Fruit fly (Drosophila melanogaster) whole organism, embryonic: ENCODE results near the gene CG11699.

Experiments
- Ada2b ChIP-seq: fragments of 200-800 bp; sonication (Bioruptor generic); IDR thresholded peaks from 2 replicates; pipeline ENCODE4 v1.3.6; 2022; ENCODE audit warnings: missing biosample characterization, missing genetic modification characterization
- Awh ChIP-seq: fragments of 200-800 bp; sonication (Bioruptor generic); IDR thresholded peaks from 2 replicates; pipeline ENCODE4, ENCODE4 v1.3.6; 2022; ENCODE audit warnings: missing biosample characterization, missing genetic modification characterization
- Bgb ChIP-seq: fragments of 200-800 bp; sonication (Bioruptor generic); IDR thresholded peaks from 2 replicates; pipeline ENCODE4 v1.3.6; 2022; ENCODE audit warnings: missing biosample characterization, missing genetic modification characterization; ENCODE audit not compliant: partially characterized antibody
- CG10462 ChIP-seq: fragments of 200-800 bp; sonication (Bioruptor generic); optimal IDR thresholded peaks from 2 replicates; lab custom pipeline; 2016; ENCODE audit warnings: missing biosample characterization, missing genetic modification characterization
- CG10979 ChIP-seq: fragments of 200-800 bp; sonication (Bioruptor generic); optimal IDR thresholded peaks from 2 replicates; lab custom pipeline; 2018; ENCODE audit warnings: missing biosample characterization, mild to moderate bottlenecking, missing genetic modification characterization, moderate library complexity
- CG11398 ChIP-seq: fragments of 200-800 bp; sonication (Bioruptor generic); optimal IDR thresholded peaks from 2 replicates; lab custom pipeline; 2016; ENCODE audit warnings: missing biosample characterization, missing genetic modification characterization
- CG11456 ChIP-seq: fragments of 200-800 bp; sonication (Bioruptor generic); IDR thresholded peaks from 3 replicates; pipeline ENCODE4 v1.3.6; 2022; ENCODE audit warnings: missing biosample characterization, missing genetic modification characterization
- CG11560 ChIP-seq: fragments of 200-800 bp; sonication (Bioruptor generic); IDR thresholded peaks from 3 replicates; pipeline ENCODE4 v1.3.6; 2022; ENCODE audit warnings: missing biosample characterization, missing genetic modification characterization
- CG12104 ChIP-seq: fragments of 200-800 bp; sonication (Bioruptor generic); optimal IDR thresholded peaks from 3 replicates; lab custom pipeline; 2016; ENCODE audit warnings: missing biosample characterization, missing genetic modification characterization
- CG12236 ChIP-seq: fragments of 200-800 bp; sonication (Bioruptor generic); optimal IDR thresholded peaks from 2 replicates; lab custom pipeline; 2016; ENCODE audit warnings: missing biosample characterization, missing genetic modification characterization
- CG13424 ChIP-seq: fragments of 200-800 bp; sonication (Bioruptor generic); optimal IDR thresholded peaks from 2 replicates; lab custom pipeline; 2019; ENCODE audit warnings: missing biosample characterization, mild to moderate bottlenecking, missing genetic modification characterization, moderate library complexity
- CG15073 ChIP-seq: fragments of 200-800 bp; sonication (Bioruptor generic); optimal IDR thresholded peaks from 2 replicates; lab custom pipeline; 2016; ENCODE audit warnings: missing biosample characterization, missing genetic modification characterization
- CG2120 ChIP-seq: fragments of 200-800 bp; sonication (Bioruptor generic); optimal IDR thresholded peaks from 3 replicates; lab custom pipeline; 2016; ENCODE audit warnings: missing biosample characterization, missing genetic modification characterization
- CG2712 ChIP-seq: fragments of 200-800 bp; optimal IDR thresholded peaks from 3 replicates; lab custom pipeline; 2019; ENCODE audit warnings: missing biosample characterization, mild to moderate bottlenecking, missing genetic modification characterization, moderate library complexity
- CG31388 ChIP-seq: fragments of 200-800 bp; sonication (Bioruptor generic); optimal IDR thresholded peaks from 2 replicates; lab custom pipeline; 2016; ENCODE audit warnings: missing biosample characterization, missing genetic modification characterization
- CG31441 ChIP-seq: fragments of 200-800 bp; sonication (Bioruptor generic); IDR thresholded peaks from 2 replicates; pipeline ENCODE4 v1.3.6; 2022; ENCODE audit warnings: missing biosample characterization, missing genetic modification characterization
- CG3407 ChIP-seq: fragments of 200-800 bp; sonication (Bioruptor generic); optimal IDR thresholded peaks from 2 replicates; lab custom pipeline; 2018; ENCODE audit warnings: missing biosample characterization, mild to moderate bottlenecking, missing genetic modification characterization
- CG4617 ChIP-seq: fragments of 200-800 bp; sonication (Bioruptor generic); optimal IDR thresholded peaks from 3 replicates; lab custom pipeline; 2016; ENCODE audit warnings: missing biosample characterization, missing genetic modification characterization, borderline replicate concordance
- CG4820 ChIP-seq: fragments of 200-800 bp; sonication (Bioruptor generic); optimal IDR thresholded peaks from 3 replicates; lab custom pipeline; 2016; ENCODE audit warnings: missing biosample characterization, missing genetic modification characterization
- CG8944 ChIP-seq: fragments of 200-800 bp; sonication (Bioruptor generic); optimal IDR thresholded peaks from 3 replicates; lab custom pipeline; 2016; ENCODE audit warnings: missing biosample characterization, missing genetic modification characterization
- Chrac-16 ChIP-seq: fragments of 200-800 bp; sonication (Bioruptor generic); optimal IDR thresholded peaks from 3 replicates; lab custom pipeline; 2016; ENCODE audit warnings: missing biosample characterization, missing genetic modification characterization
- CkIIα-i1 ChIP-seq: fragments of 200-800 bp; sonication (Bioruptor generic); IDR thresholded peaks from 2 replicates; pipeline ENCODE4 v1.3.6; 2022; ENCODE audit warnings: missing biosample characterization, missing genetic modification characterization
- D19A ChIP-seq: fragments of 200-800 bp; optimal IDR thresholded peaks from 3 replicates; lab custom pipeline; 2019; ENCODE audit warnings: missing biosample characterization, mild to moderate bottlenecking, missing genetic modification characterization, moderate library complexity
- Meics ChIP-seq: fragments of 200-800 bp; sonication (Bioruptor generic); optimal IDR thresholded peaks from 2 replicates; lab custom pipeline; 2017; ENCODE audit warnings: missing biosample characterization, mild to moderate bottlenecking, missing genetic modification characterization
- Nf-YA ChIP-seq: fragments of 200-800 bp; sonication (Bioruptor generic); IDR thresholded peaks from 2 replicates; pipeline ENCODE4 v1.3.6; 2022; ENCODE audit warnings: missing biosample characterization, missing genetic modification characterization
- Ravus ChIP-seq: fragments of 200-800 bp; sonication (Bioruptor generic); IDR thresholded peaks from 2 replicates; pipeline ENCODE4 v1.3.6; 2022; ENCODE audit warnings: missing biosample characterization, missing genetic modification characterization
- Rfx ChIP-seq: fragments of 200-800 bp; sonication (Bioruptor generic); IDR thresholded peaks from 2 replicates; pipeline ENCODE4 v1.3.6; 2022; ENCODE audit warnings: missing biosample characterization, missing genetic modification characterization
- Sox102F ChIP-seq: fragments of 200-800 bp; sonication (Bioruptor generic); optimal IDR thresholded peaks from 2 replicates; lab custom pipeline; 2018; ENCODE audit warnings: missing biosample characterization, mild to moderate bottlenecking, missing genetic modification characterization, moderate library complexity
- br ChIP-seq: fragments of >200 bp; optimal IDR thresholded peaks from 2 replicates; lab custom pipeline; 2017
- bsh ChIP-seq, 2 experiments: fragments of 200-800 bp; sonication (Bioruptor generic); optimal IDR thresholded peaks; 2 replicates each; lab custom pipeline; 2017 to 2018; ENCODE audit warnings: mild to moderate bottlenecking in 2 of 2, missing biosample characterization in 2 of 2, missing genetic modification characterization in 2 of 2, moderate library complexity in 1 of 2
- chm ChIP-seq: fragments of 200-800 bp; sonication (Bioruptor generic); IDR thresholded peaks from 2 replicates; pipeline ENCODE4 v1.3.6; 2022; ENCODE audit warnings: missing biosample characterization, missing genetic modification characterization
- ci ChIP-seq: fragments of 200-800 bp; sonication (Bioruptor generic); IDR thresholded peaks from 3 replicates; pipeline ENCODE4 v1.3.6; 2022; ENCODE audit warnings: missing biosample characterization, missing genetic modification characterization
- cwo ChIP-seq: fragments of 200-800 bp; sonication (Bioruptor generic); optimal IDR thresholded peaks from 3 replicates; lab custom pipeline; 2017; ENCODE audit warnings: missing biosample characterization, missing genetic modification characterization, mild to moderate bottlenecking, moderate library complexity, missing genetic modification reagents
- dati ChIP-seq: fragments of 200-800 bp; sonication (Bioruptor generic); IDR thresholded peaks from 2 replicates; pipeline ENCODE4 v1.3.6; 2022; ENCODE audit warnings: missing biosample characterization, missing genetic modification characterization
- fd96Cb ChIP-seq: fragments of 200-800 bp; sonication (Bioruptor generic); optimal IDR thresholded peaks from 2 replicates; lab custom pipeline; 2018; ENCODE audit warnings: missing biosample characterization, mild to moderate bottlenecking, missing genetic modification characterization, moderate library complexity
- gcm ChIP-seq: fragments of 200-800 bp; sonication (Bioruptor generic); optimal IDR thresholded peaks from 2 replicates; lab custom pipeline; 2019; ENCODE audit warnings: missing biosample characterization, mild to moderate bottlenecking, missing genetic modification characterization, moderate library complexity
- grau ChIP-seq: fragments of 200-800 bp; optimal IDR thresholded peaks from 3 replicates; lab custom pipeline; 2019; ENCODE audit warnings: missing biosample characterization, mild to moderate bottlenecking, missing genetic modification characterization, moderate library complexity
- h ChIP-seq: fragments of >200 bp; optimal IDR thresholded peaks from 2 replicates; lab custom pipeline; 2017
- jumu ChIP-seq: fragments of 200-800 bp; sonication (Bioruptor generic); optimal IDR thresholded peaks from 3 replicates; lab custom pipeline; 2016; ENCODE audit warnings: missing biosample characterization, missing genetic modification characterization
- lov ChIP-seq, 2 experiments: fragments of 200-800 bp in 1 of 2; fragments of >200 bp in 1 of 2; sonication (Bioruptor generic) in 1 of 2; IDR thresholded peaks in 1 of 2; optimal IDR thresholded peaks in 1 of 2; 2 replicates in 1 of 2; 3 replicates in 1 of 2; pipeline versions ENCODE4 v1.3.6 to Lab custom; 2017 to 2022; ENCODE audit warnings: missing biosample characterization in 1 of 2, missing genetic modification characterization in 1 of 2
- mam ChIP-seq: fragments of 200-800 bp; sonication (Bioruptor generic); optimal IDR thresholded peaks from 3 replicates; lab custom pipeline; 2016; ENCODE audit warnings: missing biosample characterization, missing genetic modification characterization
- mirr ChIP-seq: fragments of 200-800 bp; sonication (Bioruptor generic); optimal IDR thresholded peaks from 3 replicates; lab custom pipeline; 2018; ENCODE audit warnings: missing biosample characterization, mild to moderate bottlenecking, missing genetic modification characterization
- nerfin-1 ChIP-seq: fragments of 200-800 bp; sonication (Bioruptor generic); optimal IDR thresholded peaks from 3 replicates; lab custom pipeline; 2019; ENCODE audit warnings: missing biosample characterization, mild to moderate bottlenecking, missing genetic modification characterization, moderate library complexity
- nom ChIP-seq: fragments of 200-800 bp; sonication (Bioruptor generic); optimal IDR thresholded peaks from 2 replicates; lab custom pipeline; 2017; ENCODE audit warnings: missing biosample characterization, missing genetic modification characterization, mild to moderate bottlenecking, moderate library complexity, missing genetic modification reagents
- phol ChIP-seq: fragments of 200-800 bp; sonication (Bioruptor generic); optimal IDR thresholded peaks from 3 replicates; lab custom pipeline; 2018; ENCODE audit warnings: missing biosample characterization, mild to moderate bottlenecking, missing genetic modification characterization, moderate library complexity
- row ChIP-seq: fragments of 200-800 bp; sonication (Bioruptor generic); IDR thresholded peaks from 3 replicates; pipeline ENCODE4 v1.3.6; 2022; ENCODE audit warnings: missing biosample characterization, missing genetic modification characterization
- tgo ChIP-seq: fragments of 200-800 bp; sonication (Bioruptor generic); IDR thresholded peaks from 3 replicates; pipeline ENCODE4 v1.3.6; 2022; ENCODE audit warnings: missing biosample characterization, missing genetic modification characterization
- twi ChIP-seq: fragments of 200-800 bp; optimal IDR thresholded peaks from 2 replicates; lab custom pipeline; 2019; ENCODE audit warnings: missing biosample characterization, mild to moderate bottlenecking, missing genetic modification characterization, moderate library complexity
- vfl ChIP-seq: fragments of 200-800 bp; sonication (Bioruptor generic); optimal IDR thresholded peaks from 2 replicates; lab custom pipeline; 2016; ENCODE audit warnings: missing biosample characterization, missing genetic modification characterization
- vnd ChIP-seq: fragments of 200-800 bp; sonication (Bioruptor generic); IDR thresholded peaks from 3 replicates; pipeline ENCODE4 v1.3.6; 2022; ENCODE audit warnings: missing biosample characterization, missing genetic modification characterization; ENCODE audit not compliant: partially characterized antibody

Gene CG11699

dm6 chrX:11528026-11528702 lies 42.3 kb upstream of the CG11699 start (continued):
- TF ChIP-seq Rfx, result no peak
- TF ChIP-seq nom (GFP tag; lab: Kevin White, UChicago), result peak; percentile 62
- peak; percentile 12 for TF ChIP-seq CG15073 (GFP tag; lab: Kevin White, UChicago)
- peak; percentile 24 to 95 for TF ChIP-seq bsh (GFP tag; optimal IDR thresholded peaks at IDR 0.05; lab: Kevin White, UChicago)
- peak; percentile 82 for TF ChIP-seq grau
- TF ChIP-seq ci (GFP tag; lab: Robert Waterston, UW), result peak; percentile 94
- TF ChIP-seq CG2712 (tag; lab: Kevin White, UChicago), result peak; percentile 93
- no peak for TF ChIP-seq CG4617 (GFP tag; lab: Kevin White, UChicago)
- no peak for TF ChIP-seq h (lab: Kevin White, UChicago)
- TF ChIP-seq Chrac-16 (GFP tag; lab: Kevin White, UChicago), result peak; percentile 66
- peak; percentile 51; the same call in 1 of the 3 replicates for TF ChIP-seq CG11456
- TF ChIP-seq nerfin-1 (tag; lab: Kevin White, UChicago), result peak; percentile 82
- peak; percentile 1 for TF ChIP-seq mam
- peak; percentile 58 for TF ChIP-seq CG10462 (GFP tag; lab: Kevin White, UChicago)
- peak; percentile 89 for TF ChIP-seq phol
- TF ChIP-seq CG2120 (GFP tag; lab: Kevin White, UChicago), result peak; percentile 8
- no peak for TF ChIP-seq dati (GFP tag; lab: Robert Waterston, UW)
- peak; percentile 93 for TF ChIP-seq CG10979 (tag; lab: Kevin White, UChicago)
- peak; percentile 48; the same call in 1 of the 2 replicates for TF ChIP-seq Nf-YA
- TF ChIP-seq D19A (tag; lab: Kevin White, UChicago), result peak; percentile 85
- no peak for TF ChIP-seq Bgb (GFP tag; lab: Robert Waterston, UW)
- TF ChIP-seq gcm, result peak; percentile 87
- TF ChIP-seq Awh, result peak; percentile 82
- TF ChIP-seq jumu (GFP tag; lab: Kevin White, UChicago), result peak; percentile 21
- TF ChIP-seq CG11560 (tag; lab: Robert Waterston, UW), result peak; percentile 53; the same call in 1 of the 3 replicates
- no peak for TF ChIP-seq mirr (GFP tag; lab: Kevin White, UChicago)
- peak; percentile 82 for TF ChIP-seq CG13424
- TF ChIP-seq tgo, result peak; percentile 66
- peak; percentile 95 for TF ChIP-seq CG31441 (GFP tag; lab: Robert Waterston, UW)
- peak; percentile 62 for TF ChIP-seq CG3407
- peak; percentile 15 for TF ChIP-seq cwo (GFP tag; lab: Kevin White, UChicago)
- no peak for TF ChIP-seq vnd (GFP tag; lab: Robert Waterston, UW)
- peak; percentile 27 for TF ChIP-seq CG12104 (GFP tag; lab: Kevin White, UChicago)
- peak; percentile 63; the same call in 1 of the 2 replicates for TF ChIP-seq Ada2b (GFP tag; lab: Robert Waterston, UW)
- no peak for TF ChIP-seq lov (optimal IDR thresholded peaks at IDR 0.05; lab: Kevin White, UChicago)
- TF ChIP-seq lov (GFP tag; IDR thresholded peaks at IDR 0.05; lab: Robert Waterston, UW), result peak; percentile 89
- TF ChIP-seq CG11398, result no peak
- peak; percentile 42 for TF ChIP-seq CG31388 (GFP tag; lab: Kevin White, UChicago)
- TF ChIP-seq vfl (GFP tag; lab: Kevin White, UChicago), result no peak
- TF ChIP-seq br, result no peak
- peak; percentile 25 for TF ChIP-seq CG8944 (GFP tag; lab: Kevin White, UChicago)
- TF ChIP-seq twi (tag; lab: Kevin White, UChicago), result peak; percentile 85
- peak; percentile 21 for TF ChIP-seq Meics
- TF ChIP-seq row (GFP tag; lab: Robert Waterston, UW), result peak; percentile 72
- peak; percentile 92 for TF ChIP-seq chm (GFP tag; lab: Robert Waterston, UW)
- no peak; the same call in 1 of the 2 replicates for TF ChIP-seq Ravus (GFP tag; lab: Robert Waterston, UW)
- TF ChIP-seq CG12236 (GFP tag; lab: Kevin White, UChicago), result peak; percentile 36
- TF ChIP-seq Sox102F (GFP tag; lab: Kevin White, UChicago), result peak; percentile 83
- peak; percentile 79 for TF ChIP-seq CG4820 (GFP tag; lab: Kevin White, UChicago)
- no peak for TF ChIP-seq CkIIα-i1 (GFP tag; lab: Robert Waterston, UW)
- peak; percentile 85 for TF ChIP-seq fd96Cb (tag; lab: Kevin White, UChicago)
